Worm (Caenorhabditis elegans): ENCODE results near the gene Y57A10A.27.

The Y57A10A.27 gene

DNA sequence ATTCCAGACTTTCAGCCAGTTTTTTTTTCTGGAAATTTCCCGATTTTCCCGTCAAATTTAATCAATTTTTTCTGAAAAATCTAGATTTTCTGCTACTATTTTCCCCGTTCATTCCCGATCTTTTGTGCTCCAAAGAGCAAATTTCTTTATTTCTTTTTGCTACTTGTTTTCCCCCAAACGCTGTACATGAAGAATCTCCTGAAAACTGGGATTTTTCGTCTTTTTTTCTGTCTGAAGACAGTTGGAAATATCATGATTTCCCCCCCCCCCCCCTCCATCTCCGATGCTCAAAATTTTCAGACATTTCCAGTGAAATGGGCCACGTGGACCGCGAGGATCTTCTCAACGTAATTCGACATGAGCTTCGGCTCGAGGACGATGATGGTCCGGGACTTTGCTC is 46.8 kb downstream of the Y57A10A.27 start, which contains the start of gene sinh-1:
sinh-1 (plus strand) TSS at position 301 of the 400 bp plus-strand sequence.
- no peak for TF ChIP-seq unc-62 (GFP tag; optimal IDR thresholded peaks at IDR 0.05)

ce11 chrII:12226192-12226591 is 48.7 kb downstream of the Y57A10A.27 start:
- TF ChIP-seq unc-62 (GFP tag; optimal IDR thresholded peaks at IDR 0.05): no peak

DNA sequence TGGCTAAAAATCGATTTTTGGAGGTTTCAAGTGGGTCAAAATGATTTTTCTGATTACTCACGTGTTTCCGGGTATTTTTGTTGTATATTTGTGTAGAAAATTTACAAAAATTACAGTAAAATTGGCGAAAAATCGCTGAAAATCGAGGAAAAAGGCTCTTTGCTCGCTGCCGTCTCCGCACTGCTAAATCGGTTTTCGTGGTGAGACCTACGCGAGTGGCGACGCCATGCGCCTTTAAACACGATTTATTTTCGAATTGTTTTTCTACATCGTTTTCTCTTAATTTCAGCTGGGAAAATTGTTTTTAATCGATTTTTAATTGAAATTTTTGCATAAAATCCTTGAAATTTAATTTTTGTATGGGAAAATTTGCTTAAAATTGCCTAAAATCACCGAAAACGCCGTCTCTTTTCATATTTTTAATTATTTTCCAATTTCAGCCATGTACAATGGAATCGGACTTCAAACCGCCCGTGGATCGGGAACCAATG is 49.9 kb downstream of the Y57A10A.27 start, which contains the start of the genes pqn-87 and rsr-2:
pqn-87 (minus strand) TSS at position 171 of the 491 bp plus-strand sequence.
rsr-2 (plus strand) TSS at position 441 of the 491 bp plus-strand sequence.
- no peak for TF ChIP-seq unc-62 (GFP tag; optimal IDR thresholded peaks at IDR 0.05)

DNA sequence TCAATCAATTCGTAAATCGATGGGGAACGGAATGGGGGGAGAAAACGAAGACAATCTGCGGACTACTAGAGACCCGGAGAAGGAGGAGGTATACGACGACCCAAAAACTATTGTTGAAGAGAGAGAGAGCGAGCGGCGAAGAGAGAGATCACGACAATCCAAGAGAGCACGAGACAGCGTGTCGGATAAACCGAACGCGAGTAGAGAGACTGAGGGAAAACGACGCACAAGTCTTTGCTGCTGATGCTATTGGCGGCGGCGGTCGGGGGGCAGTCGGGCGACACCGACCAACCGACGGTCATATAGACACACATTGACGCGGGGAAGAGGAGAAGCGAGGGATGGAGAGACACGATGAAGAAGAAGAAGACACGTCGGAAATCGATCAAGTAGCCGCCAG is 52.3 kb downstream of the Y57A10A.27 start:
- no peak for TF ChIP-seq unc-62 (GFP tag; optimal IDR thresholded peaks at IDR 0.05)
